Fruit fly (Drosophila melanogaster) whole organism, wandering third instar larva: Measurements from ENCODE around the gene Caper.
A peak's percentile ranks its signal among the peaks of the same experiment; 100 is the strongest.

Experiments
- Abd-B ChIP-seq: fragments of >200 bp; optimal IDR thresholded peaks from 2 replicates; lab custom pipeline; 2017; ENCODE audit warnings: missing biosample characterization, missing genetic modification characterization
- CG32264 ChIP-seq: fragments of 200-800 bp; sonication (Bioruptor generic); optimal IDR thresholded peaks from 2 replicates; lab custom pipeline; 2016; ENCODE audit warnings: missing biosample characterization, missing genetic modification characterization
- CG9705 ChIP-seq: fragments of 200-800 bp; sonication (Bioruptor generic); optimal IDR thresholded peaks from 2 replicates; lab custom pipeline; 2018; ENCODE audit warnings: missing biosample characterization, mild to moderate bottlenecking, missing genetic modification characterization
- Dfd ChIP-seq: fragments of >200 bp; optimal IDR thresholded peaks from 2 replicates; lab custom pipeline; 2017; ENCODE audit warnings: missing biosample characterization, missing genetic modification characterization
- Dif ChIP-seq: fragments of 200-275, 200-300 bp; sonication (Bioruptor generic); optimal IDR thresholded peaks from 2 replicates; lab custom pipeline; 2018; ENCODE audit warnings: missing biosample characterization, missing genetic modification characterization; ENCODE audit not compliant: partially characterized antibody
- GATAd ChIP-seq: sonication (Bioruptor generic); optimal IDR thresholded peaks from 2 replicates; lab custom pipeline; 2016; ENCODE audit warnings: missing biosample characterization, missing genetic modification characterization
- Hr78 ChIP-seq: fragments of >200 bp; optimal IDR thresholded peaks from 2 replicates; lab custom pipeline; 2017; ENCODE audit warnings: missing biosample characterization, missing genetic modification characterization
- Hr83 ChIP-seq: fragments of 200-300 bp; sonication (Bioruptor generic); optimal IDR thresholded peaks from 2 replicates; lab custom pipeline; 2016; ENCODE audit warnings: missing biosample characterization, mild to moderate bottlenecking, missing genetic modification characterization, moderate library complexity; ENCODE audit not compliant: poor library complexity, severe bottlenecking
- Jra ChIP-seq: sonication (Bioruptor generic); optimal IDR thresholded peaks from 2 replicates; lab custom pipeline; 2016; ENCODE audit warnings: missing biosample characterization, missing genetic modification characterization
- Myc ChIP-seq: fragments of >200 bp; optimal IDR thresholded peaks from 2 replicates; lab custom pipeline; 2017
- N ChIP-seq: fragments of >200 bp; optimal IDR thresholded peaks from 2 replicates; lab custom pipeline; 2018; ENCODE audit warnings: missing biosample characterization, missing external identifiers, missing genetic modification characterization
- Sp1 ChIP-seq: fragments of 200-800 bp; sonication (Bioruptor generic); optimal IDR thresholded peaks from 3 replicates; lab custom pipeline; 2019; ENCODE audit warnings: missing biosample characterization, mild to moderate bottlenecking, missing genetic modification characterization, moderate library complexity
- Vsx2 ChIP-seq: fragments of 200-300, 225-300 bp; sonication (Bioruptor generic); optimal IDR thresholded peaks from 2 replicates; lab custom pipeline; 2018; ENCODE audit warnings: missing biosample characterization, missing genetic modification characterization; ENCODE audit not compliant: partially characterized antibody
- br ChIP-seq: fragments of 200-800 bp; sonication (Bioruptor generic); optimal IDR thresholded peaks from 2 replicates; lab custom pipeline; 2016; ENCODE audit warnings: missing biosample characterization, missing genetic modification characterization
- brk ChIP-seq: fragments of 200-800 bp; sonication (Bioruptor generic); optimal IDR thresholded peaks from 2 replicates; lab custom pipeline; 2016; ENCODE audit warnings: missing biosample characterization, mild to moderate bottlenecking, missing genetic modification characterization
- dl ChIP-seq, 2 experiments: fragments of 175-275, 200-275 bp in 1 of 2; fragments of 200-275 bp in 1 of 2; sonication (Bioruptor generic); optimal IDR thresholded peaks; lab custom pipeline; 2018; ENCODE audit warnings: mild to moderate bottlenecking in 2 of 2, missing biosample characterization in 2 of 2, missing genetic modification characterization in 2 of 2, moderate library complexity in 2 of 2; ENCODE audit not compliant: partially characterized antibody in 2 of 2, insufficient read depth in 1 of 2
- dsf ChIP-seq: sonication (Bioruptor generic); optimal IDR thresholded peaks from 2 replicates; lab custom pipeline; 2016; ENCODE audit warnings: missing biosample characterization, missing genetic modification characterization, borderline replicate concordance
- ey ChIP-seq: fragments of 200-800 bp; sonication (Bioruptor generic); optimal IDR thresholded peaks from 2 replicates; lab custom pipeline; 2016; ENCODE audit warnings: missing biosample characterization, missing genetic modification characterization
- h ChIP-seq: fragments of 200-800 bp; sonication (Bioruptor generic); optimal IDR thresholded peaks from 3 replicates; lab custom pipeline; 2016; ENCODE audit warnings: missing biosample characterization, mild to moderate bottlenecking, missing genetic modification characterization
- jim ChIP-seq: fragments of 175-275, 200-325 bp; sonication (Bioruptor generic); optimal IDR thresholded peaks from 2 replicates; lab custom pipeline; 2016; ENCODE audit warnings: missing biosample characterization, mild to moderate bottlenecking, missing genetic modification characterization
- lola ChIP-seq: fragments of >200 bp; optimal IDR thresholded peaks from 2 replicates; lab custom pipeline; 2017; ENCODE audit warnings: missing biosample characterization, missing genetic modification characterization
- psq ChIP-seq: fragments of 200-800 bp; sonication (Bioruptor generic); optimal IDR thresholded peaks from 3 replicates; lab custom pipeline; 2017; ENCODE audit warnings: missing biosample characterization, mild to moderate bottlenecking, missing genetic modification characterization, moderate library complexity
- rgr ChIP-seq: fragments of 200-800 bp; sonication (Bioruptor generic); optimal IDR thresholded peaks from 3 replicates; lab custom pipeline; 2016; ENCODE audit warnings: missing biosample characterization, mild to moderate bottlenecking, missing genetic modification characterization
- sage ChIP-seq: fragments of 200-800 bp; sonication (Bioruptor generic); optimal IDR thresholded peaks from 2 replicates; lab custom pipeline; 2016; ENCODE audit warnings: missing biosample characterization, mild to moderate bottlenecking, missing genetic modification characterization
- sv ChIP-seq: fragments of 200-800 bp; sonication (Bioruptor generic); optimal IDR thresholded peaks from 3 replicates; lab custom pipeline; 2016; ENCODE audit warnings: missing biosample characterization, missing genetic modification characterization
- woc ChIP-seq: sonication (Bioruptor generic); optimal IDR thresholded peaks from 2 replicates; lab custom pipeline; 2016; ENCODE audit warnings: missing biosample characterization, mild to moderate bottlenecking, missing genetic modification characterization

Caper gene

dm6 chr2L:7076804-7077203 is 44.3 kb downstream of the Caper start:
- TF ChIP-seq sv (GFP tag; lab: Kevin White, UChicago) (no peak), Hr83 (GFP tag; lab: Kevin White, UChicago) (no peak), Jra (GFP tag; lab: Kevin White, UChicago) (no peak), lola (GFP tag; lab: Kevin White, UChicago) (no peak), br (GFP tag; lab: Kevin White, UChicago) (no peak)

DNA sequence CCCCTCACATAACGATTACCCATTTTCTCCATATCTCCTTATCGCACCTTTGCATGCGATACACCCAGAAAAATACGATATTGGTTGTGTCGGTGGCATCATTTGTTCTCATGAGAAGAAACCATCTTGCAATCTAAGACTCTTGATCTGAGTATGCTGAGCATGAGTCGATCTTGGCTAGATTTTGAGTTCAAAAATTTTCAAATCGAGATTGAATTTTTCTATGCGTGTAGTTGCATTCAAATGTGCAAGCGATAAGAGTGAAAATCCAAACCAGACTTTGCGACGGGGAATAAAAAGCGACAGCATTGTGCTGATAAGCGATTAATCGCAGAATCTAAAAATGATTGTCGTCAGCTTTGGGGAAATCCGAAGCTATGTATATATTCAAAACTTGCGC is 48.8 kb downstream of the Caper start:
- TF ChIP-seq CG9705 (GFP tag; lab: Kevin White, UChicago) (no peak), Dif (GFP tag; lab: Kevin White, UChicago) (no peak), GATAd (no peak), N (GFP tag; lab: Kevin White, UChicago) (no peak), Hr78 (GFP tag; lab: Kevin White, UChicago) (no peak), dl (GFP tag; optimal IDR thresholded peaks at IDR 0.05; lab: Kevin White, UChicago; ENCODE audit: insufficient read depth in 1 of 2, partially characterized antibody in 2 of 2) (no peak), brk (no peak), sage (no peak), Dfd (GFP tag; lab: Kevin White, UChicago) (no peak), Vsx2 (GFP tag; lab: Kevin White, UChicago) (no peak), Sp1 (no peak), woc (no peak), rgr (GFP tag; lab: Kevin White, UChicago) (no peak), sv (GFP tag; lab: Kevin White, UChicago) (no peak), Abd-B (no peak), br (GFP tag; lab: Kevin White, UChicago) (no peak)
- TF ChIP-seq, all 38 proteins: peak for 0

dm6 chr2L:7082203-7082602 is 49.7 kb downstream of the Caper start:
- no peak for TF ChIP-seq jim (GFP tag; lab: Kevin White, UChicago)
- TF ChIP-seq Dif (GFP tag; lab: Kevin White, UChicago) = no peak
- TF ChIP-seq N (GFP tag; lab: Kevin White, UChicago) = no peak
- no peak for TF ChIP-seq sage
- no peak for TF ChIP-seq dsf (GFP tag; lab: Kevin White, UChicago)
- TF ChIP-seq h (GFP tag; lab: Kevin White, UChicago) = no peak
- no peak for TF ChIP-seq Hr78 (GFP tag; lab: Kevin White, UChicago)
- no peak for TF ChIP-seq lola (GFP tag; lab: Kevin White, UChicago)
- no peak for TF ChIP-seq ey (GFP tag; lab: Kevin White, UChicago)
- TF ChIP-seq Myc (lab: Kevin White, UChicago) = no peak
- no peak for TF ChIP-seq psq (GFP tag; lab: Kevin White, UChicago)
- no peak for TF ChIP-seq CG32264 (GFP tag; lab: Kevin White, UChicago)
- TF ChIP-seq Abd-B = no peak

DNA sequence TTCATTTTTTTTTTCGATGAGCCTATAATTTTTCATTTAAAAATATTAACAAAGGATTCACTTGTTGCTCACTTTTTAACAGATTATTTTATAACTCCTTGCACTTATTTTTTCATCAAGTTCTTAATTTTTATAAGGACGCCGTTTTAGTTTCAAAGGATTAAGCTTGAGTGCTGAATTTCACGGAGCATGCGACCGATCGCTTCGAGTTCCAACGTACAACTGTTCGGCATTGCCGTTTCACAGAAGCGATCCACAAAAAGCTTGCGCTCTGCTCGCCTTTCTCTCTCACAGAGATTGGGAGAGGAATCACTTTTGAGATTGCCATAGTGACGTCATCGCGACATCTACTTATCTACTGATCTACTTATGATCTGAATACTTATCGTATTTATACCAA is 51.9 kb downstream of the Caper start, which contains the start of gene Pvf2:
Pvf2 (minus strand) TSS at position 226 of the 400 bp plus-strand sequence.
- TF ChIP-seq dl (GFP tag; optimal IDR thresholded peaks at IDR 0.05; lab: Kevin White, UChicago; ENCODE audit: insufficient read depth in 1 of 2, partially characterized antibody in 2 of 2) (peak in 1 of 2 experiments; percentile 22), N (GFP tag; lab: Kevin White, UChicago) (no peak), Dif (GFP tag; lab: Kevin White, UChicago) (peak; percentile 74), Vsx2 (GFP tag; lab: Kevin White, UChicago) (peak; percentile 36)
